Worm (Caenorhabditis elegans) whole organism, L3 larva: Measurements from ENCODE around the gene F09E10.6.

ENCODE experiments used
- ama-1 ChIP-seq: fragments of 150-350 bp; optimal IDR thresholded peaks from 2 replicates; lab custom pipeline; 2018
- ceh-16 ChIP-seq: sonication (generic microtip); optimal IDR thresholded peaks from 2 replicates; lab custom pipeline; 2017; ENCODE audit warnings: missing biosample characterization, missing genetic modification characterization
- daf-12 ChIP-seq: fragments of 150-350 bp; optimal IDR thresholded peaks from 2 replicates; lab custom pipeline; 2014; ENCODE audit warnings: missing biosample characterization, missing genetic modification reagents, missing genetic modification characterization
- elt-1 ChIP-seq: fragments of 150-350 bp; optimal IDR thresholded peaks from 2 replicates; lab custom pipeline; 2014; ENCODE audit warnings: missing biosample characterization, missing genetic modification characterization
- elt-2 ChIP-seq: sonication (generic microtip); optimal IDR thresholded peaks from 2 replicates; lab custom pipeline; 2016; ENCODE audit warnings: missing genetic modification reagents, mild to moderate bottlenecking, missing genetic modification characterization, missing compliant biosample characterization
- elt-3 ChIP-seq, 3 experiments: fragments of 150-350 bp in 1 of 3; sonication (generic microtip) in 2 of 3; optimal IDR thresholded peaks; 2 replicates in 2 of 3; 4 replicates in 1 of 3; lab custom pipeline; 2014 to 2017; ENCODE audit warnings: missing biosample characterization in 3 of 3, missing genetic modification characterization in 3 of 3
- jun-1 ChIP-seq: fragments of 150-350 bp; optimal IDR thresholded peaks from 2 replicates; lab custom pipeline; 2014; ENCODE audit warnings: missing biosample characterization, missing genetic modification reagents, missing genetic modification characterization
- nhr-12 ChIP-seq: fragments of 150-350 bp; optimal IDR thresholded peaks from 2 replicates; lab custom pipeline; 2014; ENCODE audit warnings: missing biosample characterization, missing genetic modification characterization
- nhr-77 ChIP-seq: fragments of 150-350 bp; optimal IDR thresholded peaks from 2 replicates; lab custom pipeline; 2014; ENCODE audit warnings: missing biosample characterization, missing genetic modification characterization
- skn-1 ChIP-seq: fragments of 150-350 bp; optimal IDR thresholded peaks from 2 replicates; lab custom pipeline; 2014; ENCODE audit warnings: missing biosample characterization, missing genetic modification characterization
- snpc-4 ChIP-seq: fragments of 150-350 bp; optimal IDR thresholded peaks from 2 replicates; lab custom pipeline; 2014; ENCODE audit warnings: missing biosample characterization, missing genetic modification characterization
- unc-62 ChIP-seq: fragments of 150-350 bp; sonication (generic microtip); optimal IDR thresholded peaks from 4 replicates; lab custom pipeline; 2014; ENCODE audit warnings: missing biosample characterization, missing genetic modification reagents, missing genetic modification characterization
- ztf-11 ChIP-seq: fragments of 150-350 bp; optimal IDR thresholded peaks from 2 replicates; lab custom pipeline; 2014; ENCODE audit warnings: missing biosample characterization, missing genetic modification characterization

- no peak for TF ChIP-seq nhr-77 (tag; lab: Kevin White, UChicago)
- TF ChIP-seq ceh-16 (tag; lab: Kevin White, UChicago): no peak
- no peak for TF ChIP-seq nhr-12 (tag; lab: Kevin White, UChicago)
- no peak for TF ChIP-seq jun-1 (tag; lab: Kevin White, UChicago)
- no peak for TF ChIP-seq elt-1 (tag; lab: Kevin White, UChicago)
- TF ChIP-seq elt-3 (tag; optimal IDR thresholded peaks at IDR 0.05; lab: Kevin White, UChicago): no peak
- no peak for TF ChIP-seq skn-1 (tag; lab: Kevin White, UChicago)
- TF ChIP-seq snpc-4: no peak
- TF ChIP-seq ztf-11 (tag; lab: Kevin White, UChicago): no peak
- no peak for TF ChIP-seq daf-12
- TF ChIP-seq ama-1 (lab: Kevin White, UChicago): no peak
- no peak for TF ChIP-seq unc-62 (GFP tag; lab: Kevin White, UChicago)
- peak; percentile 79 for TF ChIP-seq elt-2
These were observed 43.7 kb downstream of the F09E10.6 start, which contains the start of gene cebp-1 for ce11 chrX:1453770-1454169.
